Worm (Caenorhabditis elegans) whole organism, L4/young adult: ENCODE measurements around the gene K08C7.6.

Source experiments
- W03F9.2 ChIP-seq: fragments of 150-350 bp; optimal IDR thresholded peaks from 2 replicates; lab custom pipeline; 2014; ENCODE audit warnings: missing biosample characterization, missing genetic modification characterization
- him-1 ChIP-seq: sonication (generic microtip); optimal IDR thresholded peaks from 2 replicates; lab custom pipeline; 2016; ENCODE audit warnings: missing genotype, missing genetic modification reagents, missing genetic modification characterization, missing compliant biosample characterization

DNA sequence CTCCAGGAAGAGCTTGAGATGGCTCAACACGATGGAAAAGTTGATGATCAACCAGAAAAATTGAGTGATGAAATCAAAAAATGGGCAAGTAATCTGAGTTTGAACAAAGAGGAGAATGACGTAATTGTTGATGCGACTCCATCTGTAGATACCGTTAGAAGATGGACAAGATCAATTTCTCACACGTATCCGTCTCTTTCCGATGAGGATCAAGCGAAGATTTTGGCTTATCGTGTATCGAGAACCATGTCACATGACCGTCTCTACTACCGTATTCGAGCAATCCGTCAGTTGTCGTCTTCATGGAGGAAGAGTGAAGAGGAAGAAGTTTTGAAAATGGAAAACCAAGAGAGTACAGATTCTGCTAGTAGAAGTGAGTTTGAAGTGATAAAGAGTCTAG lies 32.4 kb upstream of the K08C7.6 start:
- TF ChIP-seq W03F9.2 (tag; lab: Kevin White, UChicago), result no peak
- no peak for TF ChIP-seq him-1 (tag; lab: Kevin White, UChicago)
